Fruit fly (Drosophila melanogaster): ENCODE measurements around the gene CG3323.

Gene CG3323

DNA sequence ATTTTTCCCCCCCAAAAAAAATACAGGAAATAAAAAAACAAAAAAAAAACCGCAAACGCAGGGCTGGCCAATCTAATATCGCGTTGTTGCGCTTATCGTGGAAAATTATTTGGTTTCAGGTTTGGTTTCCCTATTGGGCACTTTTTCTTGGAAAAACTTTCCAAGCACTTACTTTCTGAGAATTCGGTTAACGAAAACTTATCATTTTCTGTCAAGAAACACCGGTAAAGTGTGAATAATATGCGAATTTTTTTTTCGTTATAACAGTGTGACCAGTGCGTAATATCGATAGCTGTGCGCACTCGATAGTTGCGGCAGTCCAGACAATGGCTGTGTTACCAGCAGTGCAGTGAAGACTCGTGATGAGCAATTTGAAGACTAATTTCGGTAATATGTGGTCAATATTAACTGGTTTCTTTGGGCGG is 17.0 kb upstream of the CG3323 start, which contains the start of gene Rnp4F (continued):
- TF ChIP-seq esg (GFP tag; conservative IDR thresholded peaks at IDR 0.05) (peak; percentile 63), crol (GFP tag; IDR thresholded peaks at IDR 0.05) (no peak), PHDP (tag; optimal IDR thresholded peaks at IDR 0.05) (no peak), br (optimal IDR thresholded peaks at IDR 0.05) (no peak), inv (GFP tag; IDR thresholded peaks at IDR 0.05; ENCODE audit: partially characterized antibody) (peak; percentile 84), tup (GFP tag; optimal IDR thresholded peaks at IDR 0.05) (peak; percentile 8), Hr3 (GFP tag; optimal IDR thresholded peaks at IDR 0.05) (peak; percentile 67), HLHmδ (GFP tag; optimal IDR thresholded peaks at IDR 0.05) (no peak), CG10959 (GFP tag; IDR thresholded peaks at IDR 0.05) (peak; percentile 25; the same call in 1 of the 2 replicates), CG6854 (GFP tag; optimal IDR thresholded peaks at IDR 0.05) (no peak), ATbp (GFP tag; optimal IDR thresholded peaks at IDR 0.05) (no peak), CG11560 (tag; IDR thresholded peaks at IDR 0.05) (peak; percentile 65; the same call in 2 of the 3 replicates), gem (tag; optimal IDR thresholded peaks at IDR 0.05) (no peak), pum (GFP tag; optimal IDR thresholded peaks at IDR 0.05) (peak; percentile 72), Hand (GFP tag; optimal IDR thresholded peaks at IDR 0.05) (no peak), ac (GFP tag; optimal IDR thresholded peaks at IDR 0.05) (no peak), CG6654 (GFP tag; optimal IDR thresholded peaks at IDR 0.05) (no peak), Xbp1 (GFP tag; optimal IDR thresholded peaks at IDR 0.05) (peak; percentile 80), CG14441 (GFP tag; IDR thresholded peaks at IDR 0.05) (peak; percentile 66), CG12744 (GFP tag; optimal IDR thresholded peaks at IDR 0.05) (peak; percentile 44), Hmr (GFP tag; optimal IDR thresholded peaks at IDR 0.05) (no peak), Dp (GFP tag; optimal IDR thresholded peaks at IDR 0.05) (peak; percentile 55), CG13775 (GFP tag; optimal IDR thresholded peaks at IDR 0.05) (peak; percentile 73), CG5180 (GFP tag; optimal IDR thresholded peaks at IDR 0.05) (no peak), CG6683 (GFP tag; optimal IDR thresholded peaks at IDR 0.05) (no peak), Doc3 (GFP tag; IDR thresholded peaks at IDR 0.05; ENCODE audit: partially characterized antibody) (peak; percentile 62; the same call in 2 of the 3 replicates), CG15269 (tag; optimal IDR thresholded peaks at IDR 0.05) (peak; percentile 11), CG1603 (tag; optimal IDR thresholded peaks at IDR 0.05) (no peak), CG14860 (GFP tag; IDR thresholded peaks at IDR 0.05; ENCODE audit: partially characterized antibody) (peak; percentile 72), pros (GFP tag; optimal IDR thresholded peaks at IDR 0.05) (no peak), slou (GFP tag; optimal IDR thresholded peaks at IDR 0.05) (peak; percentile 47), CG13624 (GFP tag; optimal IDR thresholded peaks at IDR 0.05) (peak; percentile 78), NFAT (GFP tag; IDR thresholded peaks at IDR 0.05) (peak; percentile 83), CG12071 (GFP tag; optimal IDR thresholded peaks at IDR 0.05) (no peak), Ravus (GFP tag; IDR thresholded peaks at IDR 0.05) (no peak), CG4328 (GFP tag; optimal IDR thresholded peaks at IDR 0.05) (no peak), CG10274 (GFP tag; optimal IDR thresholded peaks at IDR 0.05) (peak; percentile 10), hbn (GFP tag; IDR thresholded peaks at IDR 0.05; ENCODE audit: partially characterized antibody) (peak; percentile 64; the same call in 1 of the 2 replicates), BtbVII (GFP tag; optimal IDR thresholded peaks at IDR 0.05) (no peak), Sry-δ (GFP tag; optimal IDR thresholded peaks at IDR 0.05) (peak; percentile 94), insv (GFP tag; optimal IDR thresholded peaks at IDR 0.05) (no peak), CHES-1-like (GFP tag; optimal IDR thresholded peaks at IDR 0.05) (peak; percentile 81), CG6813 (GFP tag; optimal IDR thresholded peaks at IDR 0.05) (peak; percentile 28), nom (GFP tag; optimal IDR thresholded peaks at IDR 0.05) (peak; percentile 76), CG8944 (GFP tag; optimal IDR thresholded peaks at IDR 0.05) (peak; percentile 76), kay (GFP tag; optimal IDR thresholded peaks at IDR 0.05) (peak; percentile 56), CG16815 (GFP tag; optimal IDR thresholded peaks at IDR 0.05) (peak; percentile 48), tap (tag; optimal IDR thresholded peaks at IDR 0.05) (no peak), oc (tag; optimal IDR thresholded peaks at IDR 0.05) (no peak), CG1024 (GFP tag; IDR thresholded peaks at IDR 0.05) (peak; percentile 75)
